Worm (Caenorhabditis elegans): ENCODE measurements around the gene glb-23.

ce11 chrIV:7191745-7192144, 27.6 kb downstream of the glb-23 start, which contains the start of gene R13A1.5:
- no peak for TF ChIP-seq tab-1 (GFP tag; IDR thresholded peaks at IDR 0.05)
- no peak for TF ChIP-seq ztf-29 (GFP tag; IDR thresholded peaks at IDR 0.05)
- TF ChIP-seq med-1 (GFP tag; optimal IDR thresholded peaks at IDR 0.05; ENCODE audit: insufficient read depth) = no peak
- no peak for TF ChIP-seq cog-1 (tag; optimal IDR thresholded peaks at IDR 0.05)
- no peak for TF ChIP-seq flt-1 (GFP tag; IDR thresholded peaks at IDR 0.05)

Data from whole organism, midembryonic.